Worm (Caenorhabditis elegans) whole organism, L3 larva: ENCODE results near the gene spr-3.

Experiments
- R02D3.7 ChIP-seq: fragments of 150-350 bp; optimal IDR thresholded peaks from 2 replicates; lab custom pipeline; 2014; ENCODE audit warnings: missing biosample characterization, missing genetic modification characterization
- aly-2 ChIP-seq: fragments of 150-350 bp; optimal IDR thresholded peaks from 2 replicates; lab custom pipeline; 2014; ENCODE audit warnings: missing biosample characterization, missing genetic modification characterization
- ceh-82 ChIP-seq: fragments of 150-350 bp; optimal IDR thresholded peaks from 2 replicates; lab custom pipeline; 2014; ENCODE audit warnings: missing biosample characterization, missing genetic modification characterization
- fkh-10 ChIP-seq: sonication (generic microtip); optimal IDR thresholded peaks from 2 replicates; lab custom pipeline; 2017; ENCODE audit warnings: missing biosample characterization, missing genetic modification reagents, missing genetic modification characterization
- lin-15B ChIP-seq: fragments of 150-350 bp; optimal IDR thresholded peaks from 2 replicates; lab custom pipeline; 2014; ENCODE audit warnings: missing biosample characterization, missing genetic modification characterization
- nhr-237 ChIP-seq: fragments of 150-350 bp; optimal IDR thresholded peaks from 2 replicates; lab custom pipeline; 2014; ENCODE audit warnings: missing biosample characterization, missing genetic modification characterization
- pha-4 ChIP-seq: fragments of 150-350 bp; optimal IDR thresholded peaks from 2 replicates; lab custom pipeline; 2014; ENCODE audit warnings: missing biosample characterization, missing genetic modification reagents, missing genetic modification characterization
- skn-1 ChIP-seq: fragments of 150-350 bp; optimal IDR thresholded peaks from 2 replicates; lab custom pipeline; 2014; ENCODE audit warnings: missing biosample characterization, missing genetic modification characterization
- tbx-2 ChIP-seq: sonication (generic microtip); optimal IDR thresholded peaks from 2 replicates; lab custom pipeline; 2016; ENCODE audit warnings: mild to moderate bottlenecking, missing genetic modification characterization, missing compliant biosample characterization

DNA sequence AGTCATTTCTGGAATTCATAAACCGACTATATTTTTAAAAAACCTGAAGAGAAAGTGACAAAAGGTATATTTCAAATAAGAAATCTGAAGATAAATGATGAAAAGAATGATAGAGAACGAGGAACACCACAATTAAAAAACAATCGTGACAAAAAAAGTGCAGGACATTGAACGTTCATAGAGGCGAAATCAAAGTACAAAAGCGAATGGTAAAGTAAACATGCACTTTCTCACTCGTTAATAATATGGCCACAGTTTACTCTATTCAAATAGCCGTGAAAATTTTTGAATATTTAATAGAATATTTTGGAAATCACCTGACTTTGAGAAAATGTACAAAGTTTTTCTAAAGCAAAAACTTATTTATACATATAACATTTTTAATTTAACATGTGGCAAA lies 21.7 kb upstream of the spr-3 start, which contains the start of gene F46H6.5:
- TF ChIP-seq nhr-237 (tag; lab: Kevin White, UChicago) (no peak), tbx-2 (no peak), R02D3.7 (tag; lab: Kevin White, UChicago) (no peak), fkh-10 (GFP tag; lab: Kevin White, UChicago) (no peak), lin-15B (tag; lab: Kevin White, UChicago) (no peak), pha-4 (tag; lab: Kevin White, UChicago) (peak; percentile 74), aly-2 (tag; lab: Kevin White, UChicago) (no peak), skn-1 (no peak), ceh-82 (tag; lab: Kevin White, UChicago) (no peak)
